Fruit fly (Drosophila melanogaster): Measurements from ENCODE around the gene CG1840.

The CG1840 gene

DNA sequence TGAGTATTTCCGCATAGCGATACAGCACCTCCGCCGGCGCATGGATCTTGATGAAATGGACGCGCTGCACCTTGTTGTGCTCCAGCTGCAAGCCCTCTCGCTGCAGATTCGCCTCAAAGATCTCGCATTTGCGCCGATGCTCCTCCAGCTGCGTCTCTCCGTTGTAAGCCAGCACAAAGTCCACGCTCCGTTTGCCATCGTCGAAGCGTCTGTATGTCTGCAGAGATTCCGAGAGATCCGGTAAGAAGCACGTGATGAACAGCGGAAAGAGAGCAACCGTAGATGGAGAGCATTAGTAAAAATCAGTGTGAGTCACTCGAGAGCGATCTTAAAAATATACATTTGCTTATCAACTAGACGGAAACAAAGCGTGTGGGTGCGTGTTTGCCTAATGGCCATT, 6.5 kb upstream of the CG1840 start:
- TF ChIP-seq fru (GFP tag; optimal IDR thresholded peaks at IDR 0.05): no peak
- no peak for TF ChIP-seq Dif (GFP tag; optimal IDR thresholded peaks at IDR 0.05; ENCODE audit: partially characterized antibody)
- TF ChIP-seq CG32264 (GFP tag; optimal IDR thresholded peaks at IDR 0.05): no peak
- TF ChIP-seq Hr83 (GFP tag; optimal IDR thresholded peaks at IDR 0.05; ENCODE audit: poor library complexity, severe bottlenecking): no peak
- TF ChIP-seq foxo (GFP tag; optimal IDR thresholded peaks at IDR 0.05): no peak
- no peak for TF ChIP-seq jim (GFP tag; optimal IDR thresholded peaks at IDR 0.05)
- no peak for TF ChIP-seq Vsx2 (GFP tag; optimal IDR thresholded peaks at IDR 0.05; ENCODE audit: partially characterized antibody)
- no peak for TF ChIP-seq N (GFP tag; optimal IDR thresholded peaks at IDR 0.05)
- no peak for TF ChIP-seq ey (GFP tag; optimal IDR thresholded peaks at IDR 0.05)
- no peak for TF ChIP-seq Dfd (GFP tag; optimal IDR thresholded peaks at IDR 0.05)
- no peak for TF ChIP-seq brk (GFP tag; optimal IDR thresholded peaks at IDR 0.05)
- TF ChIP-seq woc (GFP tag; optimal IDR thresholded peaks at IDR 0.05): no peak
- no peak for TF ChIP-seq h (GFP tag; optimal IDR thresholded peaks at IDR 0.05)
- no peak for TF ChIP-seq OdsH (GFP tag; optimal IDR thresholded peaks at IDR 0.05)
- TF ChIP-seq dmrt93B (GFP tag; optimal IDR thresholded peaks at IDR 0.05): no peak
- no peak for TF ChIP-seq Myc (optimal IDR thresholded peaks at IDR 0.05)
- no peak for TF ChIP-seq GATAd (GFP tag; optimal IDR thresholded peaks at IDR 0.05)
- no peak for TF ChIP-seq Hnf4 (GFP tag; optimal IDR thresholded peaks at IDR 0.05)

DNA sequence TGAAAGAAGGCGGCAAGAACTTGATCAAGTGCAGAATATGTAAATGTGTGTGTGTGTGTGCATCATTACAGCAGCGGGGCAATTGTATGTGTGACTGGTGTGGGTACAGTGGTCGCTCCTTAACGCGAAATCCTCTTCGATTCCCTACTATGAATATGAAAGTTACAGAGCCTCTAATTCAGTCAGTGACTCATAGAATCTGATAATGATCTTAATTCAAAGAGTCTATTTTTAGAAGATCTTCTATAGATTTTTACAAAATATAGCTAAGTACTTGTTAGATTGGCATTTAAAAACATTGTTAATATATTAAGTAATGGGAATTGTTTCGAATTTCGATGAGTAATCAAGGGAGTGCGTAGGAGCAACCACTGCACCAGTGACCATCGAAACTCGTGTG, 5.7 kb upstream of the CG1840 start:
- TF ChIP-seq CrebA (GFP tag; optimal IDR thresholded peaks at IDR 0.05; ENCODE audit: borderline replicate concordance): no peak
- no peak for TF ChIP-seq jim (GFP tag; optimal IDR thresholded peaks at IDR 0.05)
- TF ChIP-seq Mio (GFP tag; optimal IDR thresholded peaks at IDR 0.05): no peak
- no peak for TF ChIP-seq Vsx2 (GFP tag; optimal IDR thresholded peaks at IDR 0.05; ENCODE audit: partially characterized antibody)
- TF ChIP-seq Dif (GFP tag; optimal IDR thresholded peaks at IDR 0.05; ENCODE audit: partially characterized antibody): no peak
- TF ChIP-seq lola (GFP tag; optimal IDR thresholded peaks at IDR 0.05): no peak
- no peak for TF ChIP-seq woc (GFP tag; optimal IDR thresholded peaks at IDR 0.05)
- TF ChIP-seq Rel (GFP tag; optimal IDR thresholded peaks at IDR 0.05): no peak
- TF ChIP-seq Rel (tag; optimal IDR thresholded peaks at IDR 0.05): no peak
- TF ChIP-seq N (GFP tag; optimal IDR thresholded peaks at IDR 0.05): no peak
- no peak for TF ChIP-seq psq (GFP tag; optimal IDR thresholded peaks at IDR 0.05)
- no peak for TF ChIP-seq dmrt93B (GFP tag; optimal IDR thresholded peaks at IDR 0.05)

DNA sequence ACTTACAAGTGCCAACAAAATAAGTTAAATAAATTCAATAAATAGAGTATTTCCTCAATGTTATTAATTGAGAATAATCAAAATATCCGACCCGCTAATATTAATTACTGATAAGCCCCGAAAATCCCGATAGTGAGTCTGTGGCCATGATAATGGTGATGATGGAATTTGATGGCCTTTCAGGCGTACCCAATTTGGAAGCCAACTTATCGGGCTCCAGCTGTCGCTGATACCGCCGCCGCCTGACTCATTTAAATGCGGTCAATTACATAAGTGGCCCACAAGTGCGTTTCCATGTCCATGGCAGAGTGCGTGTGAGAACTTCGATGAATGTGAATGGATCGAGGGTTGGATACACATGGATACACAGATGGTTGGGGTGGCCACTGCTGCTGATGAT, 4.0 kb upstream of the CG1840 start:
- TF ChIP-seq CG9705 (GFP tag; optimal IDR thresholded peaks at IDR 0.05): no peak
- no peak for TF ChIP-seq GATAd (GFP tag; optimal IDR thresholded peaks at IDR 0.05)
- no peak for TF ChIP-seq rgr (GFP tag; optimal IDR thresholded peaks at IDR 0.05)
- TF ChIP-seq Mio (GFP tag; optimal IDR thresholded peaks at IDR 0.05): no peak
- no peak for TF ChIP-seq CG32264 (GFP tag; optimal IDR thresholded peaks at IDR 0.05)
- TF ChIP-seq dl (GFP tag; optimal IDR thresholded peaks at IDR 0.05; ENCODE audit: insufficient read depth in 1 of 2, partially characterized antibody in 2 of 2): no peak
- no peak for TF ChIP-seq Hr78 (GFP tag; optimal IDR thresholded peaks at IDR 0.05)
- TF ChIP-seq Sp1 (GFP tag; optimal IDR thresholded peaks at IDR 0.05): no peak
- no peak for TF ChIP-seq Hnf4 (GFP tag; optimal IDR thresholded peaks at IDR 0.05)
- no peak for TF ChIP-seq Dfd (GFP tag; optimal IDR thresholded peaks at IDR 0.05)
- no peak for TF ChIP-seq ey (GFP tag; optimal IDR thresholded peaks at IDR 0.05)
- no peak for TF ChIP-seq sage (GFP tag; optimal IDR thresholded peaks at IDR 0.05)
- no peak for TF ChIP-seq CrebA (GFP tag; optimal IDR thresholded peaks at IDR 0.05; ENCODE audit: borderline replicate concordance)
- TF ChIP-seq tai (GFP tag; optimal IDR thresholded peaks at IDR 0.05): no peak
- no peak for TF ChIP-seq Myc (optimal IDR thresholded peaks at IDR 0.05)

DNA sequence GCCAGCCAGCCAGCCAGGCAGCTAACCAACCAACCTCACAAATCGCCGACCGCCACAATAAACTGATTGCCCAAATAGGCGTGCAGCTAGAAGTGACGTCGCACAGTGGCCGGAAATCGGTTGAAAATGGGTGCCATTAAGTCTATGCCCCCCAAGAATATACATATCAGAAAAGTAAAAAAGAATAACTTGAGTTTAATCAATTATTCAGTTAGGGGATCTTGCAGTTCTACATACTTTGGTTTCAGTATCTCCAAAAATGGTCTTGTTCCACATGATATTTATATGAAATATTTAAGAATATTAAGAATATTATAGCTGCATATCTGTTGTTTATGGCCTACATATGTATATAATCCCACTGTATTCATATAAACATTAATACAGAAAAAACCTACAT, 2.8 kb upstream of the CG1840 start:
- TF ChIP-seq foxo (GFP tag; optimal IDR thresholded peaks at IDR 0.05) (peak in 1 of 2 experiments; percentile 14), Hnf4 (GFP tag; optimal IDR thresholded peaks at IDR 0.05) (no peak)

DNA sequence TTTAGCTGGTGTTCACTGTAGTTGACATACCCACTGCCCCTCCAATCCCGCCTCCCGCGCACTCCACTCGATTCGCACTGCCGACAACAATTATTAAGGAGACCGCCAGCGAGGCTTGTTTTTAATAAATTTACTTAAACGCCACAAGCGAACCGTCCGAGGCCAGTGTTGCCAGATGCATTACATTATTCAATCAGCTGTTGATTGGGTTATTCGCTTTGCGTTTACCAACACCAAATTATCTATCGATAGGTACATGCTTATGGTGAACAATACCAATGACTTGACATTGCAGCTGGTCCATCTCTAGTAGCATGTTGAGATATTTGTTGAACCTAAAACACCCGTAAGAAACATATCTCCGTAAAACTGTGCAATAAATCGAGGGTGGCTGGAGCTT, 1.2 kb upstream of the CG1840 start, which contains the start of the genes CG10353 and SelG:
TSS of gene CG10353 (minus strand) at position 187 of the 400 bp plus-strand sequence.
TSS of gene SelG (plus strand) at position 309 of the 400 bp plus-strand sequence.
- no peak for TF ChIP-seq pan (optimal IDR thresholded peaks at IDR 0.05)
- TF ChIP-seq foxo (GFP tag; optimal IDR thresholded peaks at IDR 0.05): peak in 1 of 2 experiments; percentile 56
- TF ChIP-seq lola (GFP tag; optimal IDR thresholded peaks at IDR 0.05): no peak
- peak; percentile 44 for TF ChIP-seq Sp1 (GFP tag; optimal IDR thresholded peaks at IDR 0.05)
- peak; percentile 86 for TF ChIP-seq Hnf4 (GFP tag; optimal IDR thresholded peaks at IDR 0.05)
- TF ChIP-seq dmrt93B (GFP tag; optimal IDR thresholded peaks at IDR 0.05): no peak
- TF ChIP-seq Hr83 (GFP tag; optimal IDR thresholded peaks at IDR 0.05; ENCODE audit: poor library complexity, severe bottlenecking): peak; percentile 84
- TF ChIP-seq fru (GFP tag; optimal IDR thresholded peaks at IDR 0.05): peak; percentile 57
- peak; percentile 62 for TF ChIP-seq h (GFP tag; optimal IDR thresholded peaks at IDR 0.05)
- no peak for TF ChIP-seq jim (GFP tag; optimal IDR thresholded peaks at IDR 0.05)
- TF ChIP-seq brk (GFP tag; optimal IDR thresholded peaks at IDR 0.05): no peak
- TF ChIP-seq sv (GFP tag; optimal IDR thresholded peaks at IDR 0.05): peak; percentile 11
- peak; percentile 59 for TF ChIP-seq rgr (GFP tag; optimal IDR thresholded peaks at IDR 0.05)
- no peak for TF ChIP-seq psq (GFP tag; optimal IDR thresholded peaks at IDR 0.05)
- no peak for TF ChIP-seq CG9705 (GFP tag; optimal IDR thresholded peaks at IDR 0.05)
- TF ChIP-seq CrebA (GFP tag; optimal IDR thresholded peaks at IDR 0.05; ENCODE audit: borderline replicate concordance): no peak
- TF ChIP-seq Myc (optimal IDR thresholded peaks at IDR 0.05): peak; percentile 53
- no peak for TF ChIP-seq Dfd (GFP tag; optimal IDR thresholded peaks at IDR 0.05)
- TF ChIP-seq tai (GFP tag; optimal IDR thresholded peaks at IDR 0.05): no peak
- peak; percentile 38 for TF ChIP-seq ey (GFP tag; optimal IDR thresholded peaks at IDR 0.05)
- no peak for TF ChIP-seq sage (GFP tag; optimal IDR thresholded peaks at IDR 0.05)
- TF ChIP-seq Mio (GFP tag; optimal IDR thresholded peaks at IDR 0.05): no peak
- no peak for TF ChIP-seq dl (GFP tag; optimal IDR thresholded peaks at IDR 0.05; ENCODE audit: insufficient read depth in 1 of 2, partially characterized antibody in 2 of 2)
- TF ChIP-seq Abd-B (GFP tag; optimal IDR thresholded peaks at IDR 0.05): no peak
- TF ChIP-seq usp (GFP tag; optimal IDR thresholded peaks at IDR 0.05): no peak
- TF ChIP-seq Vsx2 (GFP tag; optimal IDR thresholded peaks at IDR 0.05; ENCODE audit: partially characterized antibody): no peak
- TF ChIP-seq Dif (GFP tag; optimal IDR thresholded peaks at IDR 0.05; ENCODE audit: partially characterized antibody): no peak
- no peak for TF ChIP-seq Rel (GFP tag; optimal IDR thresholded peaks at IDR 0.05)
- TF ChIP-seq Rel (tag; optimal IDR thresholded peaks at IDR 0.05): peak; percentile 42
- TF ChIP-seq br (GFP tag; optimal IDR thresholded peaks at IDR 0.05): peak; percentile 50
- TF ChIP-seq OdsH (GFP tag; optimal IDR thresholded peaks at IDR 0.05): peak; percentile 21
- TF ChIP-seq Hr78 (GFP tag; optimal IDR thresholded peaks at IDR 0.05): no peak
- TF ChIP-seq N (GFP tag; optimal IDR thresholded peaks at IDR 0.05): no peak
